Worm (Caenorhabditis elegans): Measurements from ENCODE around the gene grl-14.

The grl-14 gene

DNA sequence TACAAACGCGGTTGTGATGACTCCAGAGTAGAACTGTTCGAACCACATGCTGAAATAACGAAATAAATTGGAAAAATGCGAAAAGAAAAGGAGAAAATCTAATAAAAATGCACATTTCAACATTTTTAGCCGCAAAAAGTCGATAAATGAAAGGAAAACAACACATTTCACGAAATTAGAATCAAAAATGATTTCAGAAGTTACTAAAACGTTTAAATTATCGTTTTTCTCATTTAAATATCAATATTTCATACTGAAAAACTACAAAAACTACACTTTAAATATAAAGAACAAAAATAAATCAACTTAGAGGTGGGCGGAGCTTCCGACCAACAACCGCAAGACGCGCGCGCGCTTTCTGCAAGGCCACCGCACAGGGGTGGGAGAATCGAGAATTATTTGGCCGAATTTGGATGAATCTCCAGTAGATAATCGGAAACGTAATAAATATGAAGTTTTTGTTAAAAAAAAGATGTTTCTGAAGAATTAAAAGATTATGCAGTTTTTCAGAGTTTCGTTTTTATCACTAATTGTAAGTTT lies 26.6 kb downstream of the grl-14 start, which contains the start of gene ndua-1 (continued):
- TF ChIP-seq snpc-1.1 (tag; optimal IDR thresholded peaks at IDR 0.05; ENCODE audit: insufficient read depth) (peak; percentile 26), ZK185.1 (tag; optimal IDR thresholded peaks at IDR 0.05; ENCODE audit: poor library complexity, severe bottlenecking) (peak; percentile 20), ceh-58 (GFP tag; IDR thresholded peaks at IDR 0.05) (no peak), ccch-3 (GFP tag; optimal IDR thresholded peaks at IDR 0.05) (no peak), sptf-2 (GFP tag; optimal IDR thresholded peaks at IDR 0.05) (no peak), somi-1 (GFP tag; optimal IDR thresholded peaks at IDR 0.05) (no peak)

DNA sequence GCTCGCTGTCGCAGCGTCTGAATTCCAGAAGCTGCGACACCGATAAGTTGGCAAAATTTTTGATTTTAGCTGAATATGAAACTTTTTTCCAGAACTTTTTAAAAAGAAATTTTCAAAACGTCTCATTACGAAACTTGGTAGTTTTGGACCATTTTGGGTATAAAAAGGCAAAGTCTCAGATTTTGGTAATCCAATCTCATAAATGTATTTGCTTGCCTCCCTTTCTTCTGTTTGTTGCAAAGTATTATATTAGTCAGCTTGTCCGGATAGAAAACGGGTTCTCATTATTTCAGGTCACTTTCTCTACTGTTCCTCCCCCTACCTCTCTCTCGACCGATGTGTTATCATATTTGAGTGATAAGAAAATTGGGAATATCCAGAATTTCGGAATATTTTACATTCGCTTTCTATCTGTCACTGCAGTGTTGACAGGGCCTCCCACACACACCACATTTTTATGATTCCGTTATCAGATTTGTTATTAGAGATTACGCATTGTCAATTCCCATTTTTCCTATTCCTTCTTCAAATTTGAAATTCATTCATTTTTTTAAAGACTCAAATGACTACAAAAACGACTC lies 28.3 kb downstream of the grl-14 start, which contains the start of gene F31D4.5:
F31D4.5 (plus strand) TSS at position 491 of the 581 bp plus-strand sequence.
- TF ChIP-seq unc-62 (GFP tag; optimal IDR thresholded peaks at IDR 0.05) (no peak), ztf-6 (GFP tag; IDR thresholded peaks at IDR 0.05) (no peak), F37B4.10 (GFP tag; IDR thresholded peaks at IDR 0.05) (no peak), madf-8 (GFP tag; conservative IDR thresholded peaks at IDR 0.05) (no peak), ceh-91 (GFP tag; IDR thresholded peaks at IDR 0.05) (no peak), let-526 (GFP tag; IDR thresholded peaks at IDR 0.05) (no peak), lsy-27 (tag; optimal IDR thresholded peaks at IDR 0.05; ENCODE audit: borderline replicate concordance, insufficient read depth) (no peak), efl-1 (GFP tag; optimal IDR thresholded peaks at IDR 0.05) (no peak), Y79H2A.3 (GFP tag; conservative IDR thresholded peaks at IDR 0.05) (no peak), dox-1 (GFP tag; IDR thresholded peaks at IDR 0.05) (no peak), ceh-27 (GFP tag; optimal IDR thresholded peaks at IDR 0.05) (no peak), ZK185.1 (tag; optimal IDR thresholded peaks at IDR 0.05; ENCODE audit: poor library complexity, severe bottlenecking) (no peak), mel-28 (tag; optimal IDR thresholded peaks at IDR 0.05; ENCODE audit: borderline replicate concordance) (no peak), sptf-2 (GFP tag; optimal IDR thresholded peaks at IDR 0.05) (no peak)

DNA sequence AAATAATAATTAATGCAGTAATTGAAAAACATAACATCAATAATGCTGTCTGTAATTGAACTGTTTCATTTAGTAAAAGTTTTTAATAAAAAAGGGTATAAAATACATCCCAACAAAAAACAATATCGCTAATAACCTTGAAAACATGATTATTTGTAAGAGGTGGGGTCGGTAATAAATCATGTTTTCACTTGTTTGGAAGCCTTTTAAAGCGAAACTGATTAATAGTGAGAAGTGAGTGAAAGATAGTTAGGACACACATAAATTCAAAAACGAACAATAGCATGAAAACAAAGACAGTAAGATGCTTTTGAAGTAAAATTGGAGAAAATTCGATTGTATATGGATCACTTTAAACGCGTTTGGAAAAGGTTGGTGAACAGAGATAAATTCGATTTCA lies 35.7 kb downstream of the grl-14 start, which contains the start of gene try-4:
try-4 (minus strand) TSS at position 74 of the 400 bp plus-strand sequence.
- no peak for TF ChIP-seq B0019.2 (GFP tag; conservative IDR thresholded peaks at IDR 0.05)
- no peak for TF ChIP-seq ztf-18 (tag; optimal IDR thresholded peaks at IDR 0.05)
- TF ChIP-seq bed-2 (GFP tag; IDR thresholded peaks at IDR 0.05): no peak
- no peak for TF ChIP-seq fkh-3 (tag; optimal IDR thresholded peaks at IDR 0.05)
- no peak for TF ChIP-seq snpc-3.4 (tag; optimal IDR thresholded peaks at IDR 0.05)
- no peak for TF ChIP-seq tlf-1 (GFP tag; optimal IDR thresholded peaks at IDR 0.05)
- TF ChIP-seq snpc-1.3 (tag; optimal IDR thresholded peaks at IDR 0.05; ENCODE audit: insufficient read depth): no peak
- no peak for TF ChIP-seq B0035.1 (tag; optimal IDR thresholded peaks at IDR 0.05)
- TF ChIP-seq ceh-58 (GFP tag; IDR thresholded peaks at IDR 0.05): no peak
- TF ChIP-seq lin-35 (GFP tag; optimal IDR thresholded peaks at IDR 0.05): no peak

DNA sequence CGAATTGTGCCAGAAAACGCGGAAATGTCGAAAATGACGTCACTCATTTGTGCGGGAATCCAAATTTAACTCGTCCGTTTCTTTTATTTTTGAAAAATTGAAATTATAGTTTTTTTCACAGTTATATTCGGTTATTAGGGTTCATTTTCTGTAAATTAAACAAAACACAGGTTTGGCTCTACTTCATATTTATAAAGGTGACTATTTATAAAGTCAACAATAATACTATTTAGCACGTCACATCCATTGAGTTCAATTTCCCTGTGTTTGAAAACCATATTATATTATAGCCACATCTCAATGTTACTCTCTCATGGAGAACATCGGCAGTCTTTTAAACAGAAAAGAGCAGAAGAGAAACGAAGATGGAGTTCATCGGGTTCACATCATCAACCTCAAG lies 37.3 kb downstream of the grl-14 start, which contains the start of gene twk-35:
twk-35 (plus strand) TSS at position 301 of the 400 bp plus-strand sequence.
- TF ChIP-seq pbrm-1 (GFP tag; IDR thresholded peaks at IDR 0.05) (no peak), T26A5.8 (tag; optimal IDR thresholded peaks at IDR 0.05) (no peak), hmg-1.2 (GFP tag; IDR thresholded peaks at IDR 0.05) (no peak), F33H1.4 (GFP tag; IDR thresholded peaks at IDR 0.05) (no peak), F10E7.11 (tag; optimal IDR thresholded peaks at IDR 0.05) (no peak)

Measured in whole organism, young adult.